Worm (Caenorhabditis elegans) whole organism, dauer: Measurements from ENCODE around the gene tag-244.

Experiments used
- unc-62 ChIP-seq: sonication (generic microtip); optimal IDR thresholded peaks from 2 replicates; lab custom pipeline; 2017; ENCODE audit warnings: missing biosample characterization, missing genetic modification reagents, missing genetic modification characterization

The tag-244 gene

ce11 chrIV:1550578-1550977 lies at the start of gene tag-244:
tag-244 (plus strand) TSS chrIV:1550878.
- TF ChIP-seq unc-62 (GFP tag; lab: Kevin White, UChicago): no peak

ce11 chrIV:1510241-1510640 lies 40.4 kb upstream of the tag-244 start, which contains the start of gene txt-4:
txt-4 (plus strand) TSS chrIV:1510564.
- no peak for TF ChIP-seq unc-62 (GFP tag; lab: Kevin White, UChicago)

- TF ChIP-seq unc-62 (GFP tag; lab: Kevin White, UChicago): no peak
These were observed 37.7 kb upstream of the tag-244 start for ce11 chrIV:1512944-1513343.

- TF ChIP-seq unc-62 (GFP tag; lab: Kevin White, UChicago): no peak
These were observed 36.3 kb upstream of the tag-244 start for ce11 chrIV:1514415-1514814.

ce11 chrIV:1515891-1516290 lies 34.8 kb upstream of the tag-244 start:
- no peak for TF ChIP-seq unc-62 (GFP tag; lab: Kevin White, UChicago)

- TF ChIP-seq unc-62 (GFP tag; lab: Kevin White, UChicago): no peak
These were observed 34.2 kb upstream of the tag-244 start, which contains the start of gene clec-172 for ce11 chrIV:1516527-1516926. clec-172 (minus strand) TSS chrIV:1516627.

ce11 chrIV:1521224-1521623 lies 29.5 kb upstream of the tag-244 start, which contains the start of gene K03H6.4:
K03H6.4 (minus strand) TSS chrIV:1521324.
- no peak for TF ChIP-seq unc-62 (GFP tag; lab: Kevin White, UChicago)

- TF ChIP-seq unc-62 (GFP tag; lab: Kevin White, UChicago): no peak
These were observed 28.3 kb upstream of the tag-244 start for ce11 chrIV:1522358-1522757.

ce11 chrIV:1523418-1523817 lies 27.3 kb upstream of the tag-244 start, which contains the start of gene K03H6.1:
K03H6.1 (plus strand) TSS chrIV:1523718.
- no peak for TF ChIP-seq unc-62 (GFP tag; lab: Kevin White, UChicago)

- TF ChIP-seq unc-62 (GFP tag; lab: Kevin White, UChicago): no peak
These were observed 14.4 kb upstream of the tag-244 start, which contains the start of gene K03H6.5 for ce11 chrIV:1536316-1536715. K03H6.5 (minus strand) TSS chrIV:1536416.

- no peak for TF ChIP-seq unc-62 (GFP tag; lab: Kevin White, UChicago)
These were observed 3.5 kb upstream of the tag-244 start for ce11 chrIV:1547129-1547528.

ce11 chrIV:1548457-1548861 lies 2.2 kb upstream of the tag-244 start, which contains the start of gene col-107:
col-107 (plus strand) TSS chrIV:1548721.
- TF ChIP-seq unc-62 (GFP tag; lab: Kevin White, UChicago): no peak

ce11 chrIV:1549095-1550093 lies 1.3 kb upstream of the tag-244 start:
- TF ChIP-seq unc-62 (GFP tag; lab: Kevin White, UChicago): no peak

- no peak for TF ChIP-seq unc-62 (GFP tag; lab: Kevin White, UChicago)
These were observed 547 bp upstream of the tag-244 start, which contains the start of gene C34H4.5 for ce11 chrIV:1550131-1550530. C34H4.5 (minus strand) TSS chrIV:1550231.

ce11 chrIV:1553195-1553918 lies 2.7 kb downstream of the tag-244 start, which contains the start of gene C34H4.2:
C34H4.2 (plus strand) TSS chrIV:1553752.
- no peak for TF ChIP-seq unc-62 (GFP tag; lab: Kevin White, UChicago)
